Fruit fly (Drosophila melanogaster): ENCODE data around the gene kra.

kra gene

DNA sequence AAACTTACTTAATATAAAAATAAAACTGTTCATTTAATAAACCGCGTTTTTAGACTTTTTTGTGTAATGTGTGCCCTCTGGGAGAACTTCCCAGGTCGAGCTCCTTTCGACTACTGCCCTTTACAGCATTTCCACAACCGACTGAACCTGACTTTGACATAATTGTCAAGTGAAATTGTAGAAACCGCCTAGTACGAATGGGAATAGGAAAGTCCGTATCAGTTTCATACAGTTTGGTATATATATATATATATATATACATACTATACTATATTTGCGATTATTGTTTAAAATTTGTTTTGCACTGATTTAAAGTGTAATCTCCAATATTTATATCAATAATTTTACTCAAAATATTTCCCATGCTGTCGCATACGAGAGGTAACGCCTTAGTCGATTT lies 49.9 kb downstream of the kra start, which contains the start of gene mia:
Gene mia (minus strand): TSS at position 101 of the 400 bp plus-strand sequence.
- no peak for TF ChIP-seq ss (GFP tag; optimal IDR thresholded peaks at IDR 0.05)
- no peak for TF ChIP-seq CG16779 (tag; optimal IDR thresholded peaks at IDR 0.05)
- TF ChIP-seq Met (GFP tag; optimal IDR thresholded peaks at IDR 0.05): no peak
- no peak for TF ChIP-seq CG6808 (GFP tag; optimal IDR thresholded peaks at IDR 0.05)
- no peak for TF ChIP-seq Sox102F (GFP tag; optimal IDR thresholded peaks at IDR 0.05)
- no peak for TF ChIP-seq pdm3 (GFP tag; optimal IDR thresholded peaks at IDR 0.05)
- no peak for TF ChIP-seq CG6163 (GFP tag; IDR thresholded peaks at IDR 0.05)
- no peak for TF ChIP-seq OdsH (GFP tag; optimal IDR thresholded peaks at IDR 0.05)
- no peak for TF ChIP-seq Hr38 (GFP tag; optimal IDR thresholded peaks at IDR 0.05)
- no peak for TF ChIP-seq dsx (GFP tag; optimal IDR thresholded peaks at IDR 0.05; ENCODE audit: poor library complexity, severe bottlenecking)
- no peak for TF ChIP-seq fkh (GFP tag; optimal IDR thresholded peaks at IDR 0.05)
- TF ChIP-seq Eip93F (GFP tag; optimal IDR thresholded peaks at IDR 0.05): no peak
- no peak for TF ChIP-seq dac (GFP tag; optimal IDR thresholded peaks at IDR 0.05)
- no peak for TF ChIP-seq Eip78C (GFP tag)
- no peak for TF ChIP-seq fd85E (GFP tag; optimal IDR thresholded peaks at IDR 0.05)
- no peak for TF ChIP-seq Blimp-1 (GFP tag; optimal IDR thresholded peaks at IDR 0.05)
- TF ChIP-seq CG1621 (tag; optimal IDR thresholded peaks at IDR 0.05): no peak
- no peak for TF ChIP-seq Sox14 (GFP tag; optimal IDR thresholded peaks at IDR 0.05)
- TF ChIP-seq CG3032 (tag; optimal IDR thresholded peaks at IDR 0.05): no peak
- TF ChIP-seq CG8632 (GFP tag; optimal IDR thresholded peaks at IDR 0.05): no peak

DNA sequence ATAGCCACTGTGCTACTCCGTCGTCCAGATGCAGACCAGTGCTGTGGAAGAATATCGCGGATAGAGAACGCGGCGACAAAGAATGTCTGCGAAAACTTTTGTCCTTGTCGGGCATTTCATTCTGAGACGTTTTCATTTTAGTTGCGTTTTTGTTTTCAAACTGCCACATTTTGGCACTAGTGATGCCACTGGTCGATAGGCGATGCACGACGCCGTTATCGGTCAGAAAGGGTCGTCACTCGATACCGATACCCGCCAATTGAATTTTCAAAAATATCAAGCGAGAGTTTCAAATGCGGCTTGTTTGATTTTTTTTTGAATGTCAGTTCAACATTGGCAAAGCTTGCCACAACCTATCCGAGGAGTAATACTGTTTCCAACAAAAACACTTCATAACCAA lies 50.5 kb downstream of the kra start:
- TF ChIP-seq Eip93F (GFP tag; optimal IDR thresholded peaks at IDR 0.05) (no peak), salr (GFP tag; optimal IDR thresholded peaks at IDR 0.05) (no peak), CG4318 (GFP tag; optimal IDR thresholded peaks at IDR 0.05) (no peak), Ets21C (GFP tag; optimal IDR thresholded peaks at IDR 0.05) (no peak), Hr38 (GFP tag; optimal IDR thresholded peaks at IDR 0.05) (no peak), CG3919 (GFP tag; optimal IDR thresholded peaks at IDR 0.05) (no peak), CG1621 (tag; optimal IDR thresholded peaks at IDR 0.05) (no peak), Met (GFP tag; optimal IDR thresholded peaks at IDR 0.05) (no peak)

DNA sequence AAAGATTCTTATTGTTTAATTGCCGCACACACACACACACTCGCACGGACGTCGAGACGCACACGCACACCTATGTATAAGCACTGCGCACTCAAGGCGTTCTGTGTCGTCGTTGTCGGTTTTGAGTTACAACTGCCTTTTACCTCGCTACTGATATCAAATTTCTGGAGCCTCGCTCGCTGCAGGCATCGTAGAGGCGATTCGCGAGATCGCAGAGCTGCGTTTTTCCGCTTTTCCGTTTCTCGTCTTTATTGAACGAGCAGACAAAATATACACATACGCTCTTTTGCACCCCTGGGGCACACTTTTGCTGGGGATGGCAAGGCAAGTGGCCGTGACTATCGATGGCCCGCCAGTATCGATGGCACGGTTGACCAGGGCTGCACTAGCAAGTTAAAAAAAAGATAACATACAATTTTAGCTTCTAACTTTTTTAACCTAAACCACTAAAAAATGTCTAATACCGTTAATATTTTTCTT lies 53.4 kb downstream of the kra start, which contains the start of gene CG2519:
Gene CG2519 (minus strand): TSS at position 312 of the 480 bp plus-strand sequence.
- TF ChIP-seq topi (GFP tag; optimal IDR thresholded peaks at IDR 0.05): no peak
- TF ChIP-seq CG6163 (GFP tag; IDR thresholded peaks at IDR 0.05): no peak
- TF ChIP-seq acj6 (GFP tag; optimal IDR thresholded peaks at IDR 0.05): no peak
- peak; percentile 18 for TF ChIP-seq CG6792 (GFP tag; optimal IDR thresholded peaks at IDR 0.05)
- TF ChIP-seq Ets21C (GFP tag; optimal IDR thresholded peaks at IDR 0.05): peak; percentile 32
- TF ChIP-seq net (GFP tag; optimal IDR thresholded peaks at IDR 0.05): no peak
- TF ChIP-seq CG4318 (GFP tag; optimal IDR thresholded peaks at IDR 0.05): no peak
- TF ChIP-seq CG15336 (GFP tag; IDR thresholded peaks at IDR 0.05): peak; percentile 25; the same call in 1 of the 2 replicates
- no peak for TF ChIP-seq CG34406 (GFP tag; optimal IDR thresholded peaks at IDR 0.05)
- no peak for TF ChIP-seq Ets96B (tag; optimal IDR thresholded peaks at IDR 0.05)
- no peak for TF ChIP-seq CG1621 (tag; optimal IDR thresholded peaks at IDR 0.05)
- no peak for TF ChIP-seq dac (GFP tag; optimal IDR thresholded peaks at IDR 0.05)
- TF ChIP-seq Hr38 (GFP tag; optimal IDR thresholded peaks at IDR 0.05): no peak
- TF ChIP-seq lz (GFP tag; optimal IDR thresholded peaks at IDR 0.05): peak; percentile 43
- no peak for TF ChIP-seq Eip93F (GFP tag; optimal IDR thresholded peaks at IDR 0.05)
- TF ChIP-seq Gug (GFP tag; IDR thresholded peaks at IDR 0.05): no peak; the same call in 1 of the 2 replicates
- TF ChIP-seq spab (GFP tag; optimal IDR thresholded peaks at IDR 0.05): no peak
- no peak for TF ChIP-seq Sox15 (GFP tag; optimal IDR thresholded peaks at IDR 0.05)
- TF ChIP-seq CG10631 (GFP tag; optimal IDR thresholded peaks at IDR 0.05): no peak
- TF ChIP-seq vri (GFP tag; optimal IDR thresholded peaks at IDR 0.05): no peak
- TF ChIP-seq Eip78C (GFP tag): no peak
- no peak for TF ChIP-seq Hr4 (GFP tag; optimal IDR thresholded peaks at IDR 0.05)
- TF ChIP-seq CG6854 (GFP tag; optimal IDR thresholded peaks at IDR 0.05): no peak
- TF ChIP-seq Smox (GFP tag; optimal IDR thresholded peaks at IDR 0.05): no peak
- TF ChIP-seq fd85E (GFP tag; optimal IDR thresholded peaks at IDR 0.05): no peak
- TF ChIP-seq fkh (GFP tag; optimal IDR thresholded peaks at IDR 0.05): no peak
- no peak for TF ChIP-seq CG7368 (GFP tag; optimal IDR thresholded peaks at IDR 0.05)
- TF ChIP-seq CG3032 (tag; optimal IDR thresholded peaks at IDR 0.05): peak; percentile 48
- no peak for TF ChIP-seq Lpt (GFP tag; optimal IDR thresholded peaks at IDR 0.05)
- TF ChIP-seq Blimp-1 (GFP tag; optimal IDR thresholded peaks at IDR 0.05): no peak
- TF ChIP-seq pdm3 (GFP tag; optimal IDR thresholded peaks at IDR 0.05): no peak
- TF ChIP-seq Sox14 (GFP tag; optimal IDR thresholded peaks at IDR 0.05): peak; percentile 47
- no peak for TF ChIP-seq OdsH (GFP tag; optimal IDR thresholded peaks at IDR 0.05)
- TF ChIP-seq CG11294 (GFP tag; IDR thresholded peaks at IDR 0.05): 0 out of 2 replicates have a peak, but pooled peaks have one; percentile 7
- no peak for TF ChIP-seq CG16779 (tag; optimal IDR thresholded peaks at IDR 0.05)
- no peak for TF ChIP-seq CG8319 (GFP tag; optimal IDR thresholded peaks at IDR 0.05)
- no peak for TF ChIP-seq CG11902 (GFP tag; optimal IDR thresholded peaks at IDR 0.05)
- no peak for TF ChIP-seq CG6808 (GFP tag; optimal IDR thresholded peaks at IDR 0.05)
- no peak for TF ChIP-seq Met (GFP tag; optimal IDR thresholded peaks at IDR 0.05)

Data from whole organism, prepupa.